Worm (Caenorhabditis elegans) whole organism, young adult: ENCODE measurements around the gene tat-3.
A peak's percentile ranks its signal among the peaks of the same experiment; 100 is the strongest.

Experiments
- B0019.2 ChIP-seq: fragments of 200-800 bp; sonication (Bioruptor generic); conservative IDR thresholded peaks from 2 replicates; pipeline ENCODE4 v1.3.6; 2022; ENCODE audit warnings: missing genetic modification reagents, missing genetic modification characterization, missing compliant biosample characterization
- B0336.3 ChIP-seq: fragments of 200-800 bp; sonication (Bioruptor generic); IDR thresholded peaks from 2 replicates; pipeline ENCODE4 v1.3.6; 2022; ENCODE audit warnings: missing genetic modification characterization, missing compliant biosample characterization
- F23B12.7 ChIP-seq: sonication (generic microtip); optimal IDR thresholded peaks from 2 replicates; lab custom pipeline; 2017; ENCODE audit warnings: missing genetic modification characterization, mild to moderate bottlenecking, missing compliant biosample characterization, antibody characterized with exemption, moderate library complexity; ENCODE audit not compliant: insufficient read depth
- F33H1.4 ChIP-seq: fragments of 200-800 bp; sonication (Bioruptor generic); IDR thresholded peaks from 2 replicates; pipeline ENCODE4 v1.3.6; 2022; ENCODE audit warnings: missing genetic modification reagents, missing genetic modification characterization, missing compliant biosample characterization
- F52B5.7 ChIP-seq: sonication (generic microtip); optimal IDR thresholded peaks from 2 replicates; lab custom pipeline; 2016; ENCODE audit warnings: mild to moderate bottlenecking, missing genetic modification characterization, missing compliant biosample characterization
- F57A8.1 ChIP-seq: fragments of 200-800 bp; sonication (Bioruptor generic); optimal IDR thresholded peaks from 2 replicates; lab custom pipeline; 2018; ENCODE audit warnings: mild to moderate bottlenecking, missing genetic modification characterization, moderate library complexity, missing compliant biosample characterization
- F57C9.4 ChIP-seq: sonication (generic microtip); optimal IDR thresholded peaks from 2 replicates; lab custom pipeline; 2017; ENCODE audit warnings: mild to moderate bottlenecking, missing genetic modification characterization, missing compliant biosample characterization
- K12H6.12 ChIP-seq: fragments of 200-800 bp; sonication (Bioruptor generic); optimal IDR thresholded peaks from 2 replicates; lab custom pipeline; 2018; ENCODE audit warnings: mild to moderate bottlenecking, missing genetic modification characterization, missing compliant biosample characterization
- T07F8.4 ChIP-seq: sonication (generic microtip); optimal IDR thresholded peaks from 2 replicates; lab custom pipeline; 2016; ENCODE audit warnings: mild to moderate bottlenecking, missing genetic modification characterization, moderate library complexity, missing compliant biosample characterization
- T26A5.8 ChIP-seq: sonication (generic microtip); optimal IDR thresholded peaks from 2 replicates; lab custom pipeline; 2016; ENCODE audit warnings: missing genetic modification characterization, missing compliant biosample characterization
- Y79H2A.3 ChIP-seq: fragments of 200-800 bp; sonication (Bioruptor generic); conservative IDR thresholded peaks from 2 replicates; pipeline ENCODE4 v1.3.6; 2022; ENCODE audit warnings: missing genetic modification reagents, missing genetic modification characterization, missing compliant biosample characterization
- Y95B8A.8 ChIP-seq: fragments of 200-800 bp; sonication (Bioruptor generic); IDR thresholded peaks from 2 replicates; pipeline ENCODE4 v1.3.6; 2022; ENCODE audit warnings: missing genetic modification reagents, missing genetic modification characterization, missing compliant biosample characterization
- aptf-2 ChIP-seq: fragments of 200-800 bp; sonication (Bioruptor generic); conservative IDR thresholded peaks from 2 replicates; pipeline ENCODE4 v1.3.6; 2022; ENCODE audit warnings: missing genetic modification reagents, missing genetic modification characterization, missing compliant biosample characterization
- atf-7 ChIP-seq: sonication (generic microtip); optimal IDR thresholded peaks from 2 replicates; lab custom pipeline; 2017; ENCODE audit warnings: mild to moderate bottlenecking, missing genetic modification characterization, missing compliant biosample characterization
- attf-3 ChIP-seq: fragments of 200-800 bp; sonication (Bioruptor generic); conservative IDR thresholded peaks from 2 replicates; pipeline ENCODE4 v1.3.6; 2022; ENCODE audit warnings: missing genetic modification reagents, missing genetic modification characterization, missing compliant biosample characterization
- attf-6 ChIP-seq: fragments of 200-800 bp; sonication (Bioruptor generic); IDR thresholded peaks from 2 replicates; pipeline ENCODE4 v1.3.6; 2022; ENCODE audit warnings: missing genetic modification reagents, missing genetic modification characterization, missing compliant biosample characterization
- bed-2 ChIP-seq: fragments of 200-800 bp; sonication (Bioruptor generic); IDR thresholded peaks from 2 replicates; pipeline ENCODE4 v1.3.6; 2022; ENCODE audit warnings: missing genetic modification reagents, missing genetic modification characterization, missing compliant biosample characterization
- ceh-91 ChIP-seq: fragments of 200-800 bp; sonication (Bioruptor generic); IDR thresholded peaks from 2 replicates; pipeline ENCODE4 v1.3.6; 2022; ENCODE audit warnings: missing genetic modification reagents, missing genetic modification characterization, missing compliant biosample characterization
- die-1 ChIP-seq: sonication (generic microtip); optimal IDR thresholded peaks from 2 replicates; lab custom pipeline; 2016; ENCODE audit warnings: missing genotype, mild to moderate bottlenecking, missing genetic modification characterization, missing compliant biosample characterization
- efl-1 ChIP-seq: fragments of 150-350 bp; optimal IDR thresholded peaks from 2 replicates; lab custom pipeline; 2014; ENCODE audit warnings: missing biosample characterization, missing genetic modification reagents, missing genetic modification characterization
- egl-44 ChIP-seq: fragments of 200-800 bp; sonication (Bioruptor generic); IDR thresholded peaks from 2 replicates; pipeline ENCODE4 v1.3.6; 2022; ENCODE audit warnings: missing genetic modification reagents, missing genetic modification characterization, missing compliant biosample characterization
- ets-4 ChIP-seq: fragments of 200-800 bp; sonication (Bioruptor generic); optimal IDR thresholded peaks from 2 replicates; lab custom pipeline; 2018; ENCODE audit warnings: mild to moderate bottlenecking, missing genetic modification characterization, missing compliant biosample characterization
- fkh-3 ChIP-seq: sonication (generic microtip); optimal IDR thresholded peaks from 2 replicates; lab custom pipeline; 2016; ENCODE audit warnings: mild to moderate bottlenecking, missing genetic modification characterization, missing compliant biosample characterization
- hlh-12 ChIP-seq: sonication (generic microtip); optimal IDR thresholded peaks from 2 replicates; lab custom pipeline; 2016; ENCODE audit warnings: missing genetic modification characterization, missing compliant biosample characterization
- hmg-1.2 ChIP-seq: fragments of 200-800 bp; sonication (Bioruptor generic); IDR thresholded peaks from 2 replicates; pipeline ENCODE4 v1.3.6; 2022; ENCODE audit warnings: missing genetic modification reagents, missing genetic modification characterization, missing compliant biosample characterization
- hrde-1 ChIP-seq: sonication (generic microtip); optimal IDR thresholded peaks from 2 replicates; lab custom pipeline; 2016; ENCODE audit warnings: missing genetic modification characterization, mild to moderate bottlenecking, missing compliant biosample characterization, moderate library complexity, missing genotype, missing genetic modification reagents, borderline replicate concordance
- hsf-1 ChIP-seq: fragments of 200-800 bp; sonication (Bioruptor generic); IDR thresholded peaks from 2 replicates; pipeline ENCODE4 v1.3.6; 2022; ENCODE audit warnings: missing genetic modification reagents, missing genetic modification characterization, missing compliant biosample characterization
- lag-1 ChIP-seq: fragments of 200-800 bp; sonication (Bioruptor generic); IDR thresholded peaks from 2 replicates; pipeline ENCODE4 v1.3.6; 2022; ENCODE audit warnings: missing genetic modification reagents, missing genetic modification characterization, missing compliant biosample characterization
- lsy-27 ChIP-seq: sonication (generic microtip); optimal IDR thresholded peaks from 2 replicates; lab custom pipeline; 2017; ENCODE audit warnings: missing genetic modification characterization, mild to moderate bottlenecking, missing compliant biosample characterization, antibody characterized with exemption, missing genotype, borderline replicate concordance; ENCODE audit not compliant: insufficient read depth
- madf-10 ChIP-seq: sonication (generic microtip); optimal IDR thresholded peaks from 2 replicates; lab custom pipeline; 2016; ENCODE audit warnings: mild to moderate bottlenecking, missing genetic modification characterization, missing compliant biosample characterization
- mel-28 ChIP-seq: sonication (generic microtip); optimal IDR thresholded peaks from 2 replicates; lab custom pipeline; 2016; ENCODE audit warnings: borderline replicate concordance, mild to moderate bottlenecking, missing genetic modification characterization, missing compliant biosample characterization
- mes-4 ChIP-seq: sonication (generic microtip); optimal IDR thresholded peaks from 2 replicates; lab custom pipeline; 2016; ENCODE audit warnings: missing genotype, missing genetic modification characterization, missing compliant biosample characterization
- mxl-1 ChIP-seq: sonication (generic microtip); optimal IDR thresholded peaks from 2 replicates; lab custom pipeline; 2016; ENCODE audit warnings: missing genetic modification characterization, missing compliant biosample characterization
- nhr-120 ChIP-seq: fragments of 200-800 bp; sonication (Bioruptor generic); IDR thresholded peaks from 2 replicates; pipeline ENCODE4 v1.3.6; 2022; ENCODE audit warnings: missing genetic modification characterization, missing compliant biosample characterization
- nhr-80 ChIP-seq: sonication (generic microtip); optimal IDR thresholded peaks from 2 replicates; lab custom pipeline; 2016; ENCODE audit warnings: missing genetic modification characterization, missing compliant biosample characterization
- pbrm-1 ChIP-seq: fragments of 200-800 bp; sonication (Bioruptor generic); IDR thresholded peaks from 2 replicates; pipeline ENCODE4 v1.3.6; 2022; ENCODE audit warnings: missing genetic modification reagents, missing genetic modification characterization, missing compliant biosample characterization
- rec-8 ChIP-seq, 2 experiments: sonication (generic microtip); optimal IDR thresholded peaks; 2 replicates each; lab custom pipeline; 2016; ENCODE audit warnings: mild to moderate bottlenecking in 2 of 2, missing genetic modification characterization in 2 of 2, missing genetic modification reagents in 2 of 2, missing genotype in 2 of 2, missing biosample characterization in 1 of 2, missing compliant biosample characterization in 1 of 2, moderate library complexity in 1 of 2
- rpc-1 ChIP-seq, 2 experiments: fragments of 150-350 bp in 1 of 2; sonication (generic microtip) in 1 of 2; optimal IDR thresholded peaks; 2 replicates each; lab custom pipeline; 2014 to 2018; ENCODE audit warnings: missing biosample characterization in 1 of 2, missing genetic modification characterization in 1 of 2, missing genetic modification reagents in 1 of 2, missing genotype in 1 of 2
- sea-2 ChIP-seq: fragments of 200-800 bp; sonication (Bioruptor generic); IDR thresholded peaks from 2 replicates; pipeline ENCODE4 v1.3.6; 2022; ENCODE audit warnings: missing genetic modification characterization, missing compliant biosample characterization
- snpc-1.1 ChIP-seq: sonication (generic microtip); optimal IDR thresholded peaks from 2 replicates; lab custom pipeline; 2017; ENCODE audit warnings: missing genetic modification characterization, mild to moderate bottlenecking, missing compliant biosample characterization, antibody characterized with exemption, moderate library complexity, missing genotype, missing genetic modification reagents; ENCODE audit not compliant: insufficient read depth
- somi-1 ChIP-seq: fragments of 200-800 bp; sonication (Bioruptor generic); optimal IDR thresholded peaks from 2 replicates; lab custom pipeline; 2018; ENCODE audit warnings: mild to moderate bottlenecking, missing genetic modification characterization, missing compliant biosample characterization
- tbx-9 ChIP-seq: sonication (generic microtip); optimal IDR thresholded peaks from 2 replicates; lab custom pipeline; 2016; ENCODE audit warnings: borderline replicate concordance, missing genetic modification characterization, inconsistent platforms, missing compliant biosample characterization
- xnd-1 ChIP-seq: sonication (generic microtip); optimal IDR thresholded peaks from 2 replicates; lab custom pipeline; 2016; ENCODE audit warnings: missing genotype, missing genetic modification reagents, missing genetic modification characterization, missing compliant biosample characterization
- zim-3 ChIP-seq: sonication (generic microtip); optimal IDR thresholded peaks from 2 replicates; lab custom pipeline; 2017; ENCODE audit warnings: mild to moderate bottlenecking, missing genetic modification characterization, moderate library complexity, missing compliant biosample characterization
- ztf-18 ChIP-seq: sonication (generic microtip); optimal IDR thresholded peaks from 2 replicates; lab custom pipeline; 2016; ENCODE audit warnings: missing genotype, mild to moderate bottlenecking, missing genetic modification characterization, missing compliant biosample characterization
- ztf-25 ChIP-seq: fragments of 200-800 bp; sonication (Bioruptor generic); IDR thresholded peaks from 2 replicates; pipeline ENCODE4 v1.3.6; 2022; ENCODE audit warnings: missing genetic modification reagents, missing genetic modification characterization, missing compliant biosample characterization
- ztf-26 ChIP-seq: sonication (generic microtip); optimal IDR thresholded peaks from 2 replicates; lab custom pipeline; 2017; ENCODE audit warnings: missing genetic modification characterization, missing compliant biosample characterization
- ztf-6 ChIP-seq: fragments of 200-800 bp; sonication (Bioruptor generic); IDR thresholded peaks from 2 replicates; pipeline ENCODE4 v1.3.6; 2022; ENCODE audit warnings: missing genetic modification reagents, missing genetic modification characterization, missing compliant biosample characterization

tat-3 gene

DNA sequence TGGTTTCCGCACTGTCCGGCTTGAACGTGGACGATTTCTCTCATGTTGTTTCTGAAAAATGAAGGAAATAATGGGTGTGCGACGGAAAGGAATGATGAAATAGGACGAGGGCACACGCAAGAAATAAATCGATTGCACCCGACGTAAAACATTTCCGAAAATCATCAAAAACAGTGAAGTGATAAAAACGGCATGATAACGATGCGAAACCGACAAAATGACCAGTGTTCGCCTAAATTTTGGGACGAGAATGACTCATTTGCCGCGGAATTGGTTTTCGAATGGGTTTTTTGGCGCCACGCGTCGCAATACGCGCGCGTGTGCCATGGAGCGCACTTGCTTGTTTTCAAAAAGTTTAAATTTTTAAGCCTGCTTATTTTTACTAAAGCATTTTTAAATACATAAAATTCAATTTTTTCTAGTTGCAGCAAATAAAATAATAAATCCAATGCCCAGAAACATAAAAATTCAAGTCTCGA is 11.9 kb upstream of the tat-3 start, which contains the start of the genes tbb-1 and rib-2 (continued):
- peak; percentile 29 for TF ChIP-seq atf-7 (tag; lab: Kevin White, UChicago)
- no peak for TF ChIP-seq tbx-9 (tag; lab: Kevin White, UChicago)
- TF ChIP-seq hmg-1.2: peak; percentile 86
- TF ChIP-seq T26A5.8: no peak
- TF ChIP-seq ceh-91 (GFP tag; lab: Robert Waterston, UW): peak; percentile 100
- TF ChIP-seq efl-1: peak; percentile 100
- TF ChIP-seq Y79H2A.3: peak; percentile 97
- peak; percentile 83 for TF ChIP-seq egl-44 (GFP tag; lab: Robert Waterston, UW)
- TF ChIP-seq pbrm-1: peak; percentile 96
- TF ChIP-seq hrde-1 (tag; lab: Kevin White, UChicago): peak; percentile 87
- TF ChIP-seq xnd-1 (tag; lab: Kevin White, UChicago): peak; percentile 99
- no peak for TF ChIP-seq mxl-1 (tag; lab: Kevin White, UChicago)
- no peak for TF ChIP-seq rpc-1 (optimal IDR thresholded peaks at IDR 0.05; lab: Kevin White, UChicago)
- TF ChIP-seq rpc-1 (tag; optimal IDR thresholded peaks at IDR 0.05; lab: Kevin White, UChicago): no peak
- peak; percentile 38 for TF ChIP-seq die-1 (tag; lab: Kevin White, UChicago)
- peak; percentile 99 for TF ChIP-seq nhr-80 (tag; lab: Kevin White, UChicago)
- peak; percentile 44 for TF ChIP-seq F52B5.7
- TF ChIP-seq Y95B8A.8: peak; percentile 99
- TF ChIP-seq mes-4 (tag; lab: Kevin White, UChicago): no peak
- no peak for TF ChIP-seq sea-2 (GFP tag; lab: Robert Waterston, UW)
- no peak for TF ChIP-seq lsy-27 (tag; lab: Kevin White, UChicago)
- TF ChIP-seq ets-4: peak; percentile 85
- TF ChIP-seq fkh-3 (tag; lab: Kevin White, UChicago): no peak
- peak; percentile 59 for TF ChIP-seq attf-3
- peak; percentile 98 for TF ChIP-seq B0336.3 (GFP tag; lab: Robert Waterston, UW)
- TF ChIP-seq F57C9.4 (tag; lab: Kevin White, UChicago): no peak
- TF ChIP-seq K12H6.12 (tag; lab: Kevin White, UChicago): peak; percentile 38
- TF ChIP-seq madf-10 (tag; lab: Kevin White, UChicago): peak; percentile 78
- TF ChIP-seq attf-6 (GFP tag; lab: Robert Waterston, UW): peak; percentile 87
- peak; percentile 84 for TF ChIP-seq aptf-2 (GFP tag; lab: Robert Waterston, UW)
- peak; percentile 91 for TF ChIP-seq F33H1.4 (GFP tag; lab: Robert Waterston, UW)
- TF ChIP-seq somi-1: no peak
- TF ChIP-seq rec-8 (tag; optimal IDR thresholded peaks at IDR 0.05; lab: Kevin White, UChicago): no peak
- no peak for TF ChIP-seq T07F8.4 (tag; lab: Kevin White, UChicago)
- peak; percentile 93 for TF ChIP-seq F23B12.7
- peak; percentile 91 for TF ChIP-seq ztf-25
- peak; percentile 76 for TF ChIP-seq bed-2 (GFP tag; lab: Robert Waterston, UW)
- peak; percentile 54 for TF ChIP-seq ztf-26 (tag; lab: Kevin White, UChicago)
- no peak for TF ChIP-seq nhr-120 (GFP tag; lab: Robert Waterston, UW)
- TF ChIP-seq ztf-6 (GFP tag; lab: Robert Waterston, UW): peak; percentile 68; the same call in 1 of the 2 replicates
- TF ChIP-seq zim-3 (tag; lab: Kevin White, UChicago): no peak
- TF ChIP-seq hsf-1: peak; percentile 95
- peak; percentile 86 for TF ChIP-seq ztf-18 (tag; lab: Kevin White, UChicago)
- TF ChIP-seq F57A8.1 (GFP tag; lab: Kevin White, UChicago): no peak
- TF ChIP-seq snpc-1.1 (tag; lab: Kevin White, UChicago): peak; percentile 77
- no peak for TF ChIP-seq hlh-12
- no peak for TF ChIP-seq mel-28 (tag; lab: Kevin White, UChicago)
- peak; percentile 97 for TF ChIP-seq B0019.2 (GFP tag; lab: Robert Waterston, UW)
- TF ChIP-seq lag-1: no peak
